Fruit fly (Drosophila melanogaster) S2 (cell line): ENCODE data around the gene Dlg5.

Experiments used
- CG8478 ChIP-seq: fragments of >200 bp; optimal IDR thresholded peaks from 2 replicates; lab custom pipeline; 2018
- CTCF ChIP-seq, 2 experiments: fragments of >200 bp; optimal IDR thresholded peaks; 2 replicates each; lab custom pipeline; 2018

Dlg5 gene

DNA sequence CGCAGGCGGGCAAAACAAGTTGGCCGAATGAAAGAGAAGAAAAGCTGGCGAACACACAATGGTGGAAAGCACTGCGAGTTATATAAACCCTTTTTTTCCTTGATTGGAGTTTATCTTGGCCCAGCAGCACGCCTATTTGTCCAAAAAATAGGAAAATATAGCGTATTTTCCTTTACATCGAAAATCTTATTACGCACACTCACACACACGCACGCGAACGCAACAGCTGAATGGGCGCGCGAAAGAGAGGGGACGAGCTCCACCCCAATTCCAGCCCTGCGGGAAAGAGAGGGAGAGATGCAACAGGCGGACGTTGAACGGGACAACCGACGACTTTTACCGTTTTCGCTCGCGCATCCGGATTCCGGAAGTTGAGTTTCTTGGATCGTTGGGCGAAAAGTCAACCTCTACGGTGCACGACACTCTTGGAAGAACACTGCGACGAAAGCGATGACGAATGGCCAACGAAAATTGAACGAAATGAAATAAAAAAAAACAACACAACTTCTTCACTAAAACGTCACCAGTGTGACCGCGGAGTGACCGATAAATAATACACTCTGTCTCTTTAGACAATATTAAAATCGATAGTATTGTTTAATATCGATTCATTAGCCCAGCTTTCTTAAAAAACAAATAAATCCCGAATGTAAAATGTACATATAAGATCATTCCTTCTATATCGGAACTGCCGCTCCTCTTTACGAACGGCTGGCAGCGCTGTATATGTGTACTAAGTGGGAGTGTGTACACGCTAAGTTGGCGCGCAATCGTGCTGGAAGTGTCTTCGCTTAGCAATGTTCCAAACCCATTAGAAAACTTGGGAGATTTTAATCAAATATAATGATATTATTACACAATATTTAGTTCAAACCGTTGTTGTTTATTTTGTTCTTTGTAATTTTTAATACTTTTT is at the start of gene Dlg5, which contains the start of gene CG4970:
TSS of gene Dlg5 (minus strand) at position 556 of the 916 bp plus-strand sequence.
TSS of gene CG4970 (plus strand) at position 866 of the 916 bp plus-strand sequence.
- peak; percentile 77 to 84 for TF ChIP-seq CTCF (optimal IDR thresholded peaks at IDR 0.05; lab: Kevin White, UChicago)
- no peak for TF ChIP-seq CG8478 (lab: Kevin White, UChicago)

dm6 chr2L:11553825-11554224 is 36.9 kb upstream of the Dlg5 start:
- TF ChIP-seq CTCF (optimal IDR thresholded peaks at IDR 0.05; lab: Kevin White, UChicago) = no peak
- TF ChIP-seq CG8478 (lab: Kevin White, UChicago) = no peak

dm6 chr2L:11535845-11536244 is 19.0 kb upstream of the Dlg5 start, which contains the start of gene CG43438:
CG43438 (plus strand) TSS chr2L:11536145.
- TF ChIP-seq CTCF (optimal IDR thresholded peaks at IDR 0.05; lab: Kevin White, UChicago) (no peak), CG8478 (lab: Kevin White, UChicago) (no peak)

DNA sequence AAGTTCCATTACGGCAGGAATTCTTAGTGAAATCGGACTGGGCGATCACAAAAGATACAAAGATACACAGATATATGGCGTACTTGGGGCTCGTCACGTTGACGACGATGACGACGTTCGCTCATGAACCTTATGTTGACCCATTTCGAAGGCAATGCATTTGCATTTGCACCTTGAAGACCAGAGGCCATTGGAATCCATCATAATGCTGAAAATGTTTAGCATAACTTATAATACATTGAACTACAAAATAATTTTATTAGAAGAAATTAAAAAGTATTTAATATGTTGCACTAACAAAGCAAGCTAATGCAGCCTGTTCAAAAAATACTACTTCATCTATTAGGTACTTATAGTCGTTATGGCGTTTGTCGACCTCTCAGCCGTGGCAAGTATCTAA is 14.6 kb upstream of the Dlg5 start, which contains the start of gene CG34162:
TSS of gene CG34162 (plus strand) at position 301 of the 400 bp plus-strand sequence.
- no peak for TF ChIP-seq CG8478 (lab: Kevin White, UChicago)

dm6 chr2L:11530952-11531351 is 14.1 kb upstream of the Dlg5 start, which contains the start of gene CG31706:
CG31706 (minus strand) TSS chr2L:11531052.
- TF ChIP-seq CG8478 (lab: Kevin White, UChicago) = no peak
- no peak for TF ChIP-seq CTCF (optimal IDR thresholded peaks at IDR 0.05; lab: Kevin White, UChicago)

DNA sequence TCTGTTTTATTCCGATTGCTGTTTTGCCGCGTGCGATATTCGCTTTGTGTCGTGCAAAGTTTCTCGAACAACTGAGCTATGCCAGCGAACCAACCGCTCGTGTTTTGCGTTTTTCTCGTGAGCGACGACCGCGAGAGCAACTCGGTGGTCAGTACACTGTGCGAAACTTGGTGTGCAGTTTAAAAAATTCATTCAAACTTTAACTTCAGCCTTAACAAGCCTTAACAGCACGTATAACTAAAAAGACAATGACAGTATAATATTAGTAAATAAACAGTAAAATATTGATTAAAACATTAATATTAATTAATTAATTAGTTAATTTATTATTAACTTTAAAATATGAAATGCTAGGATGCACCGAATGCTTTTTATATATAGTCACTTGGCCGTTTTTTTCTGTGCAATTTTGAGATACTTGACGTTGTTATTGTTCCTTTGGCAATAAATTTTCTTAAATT is 11.3 kb upstream of the Dlg5 start, which contains the start of gene CG31705:
TSS of gene CG31705 (minus strand) at position 77 of the 461 bp plus-strand sequence.
- TF ChIP-seq CG8478 (lab: Kevin White, UChicago) (no peak), CTCF (optimal IDR thresholded peaks at IDR 0.05; lab: Kevin White, UChicago) (no peak)

DNA sequence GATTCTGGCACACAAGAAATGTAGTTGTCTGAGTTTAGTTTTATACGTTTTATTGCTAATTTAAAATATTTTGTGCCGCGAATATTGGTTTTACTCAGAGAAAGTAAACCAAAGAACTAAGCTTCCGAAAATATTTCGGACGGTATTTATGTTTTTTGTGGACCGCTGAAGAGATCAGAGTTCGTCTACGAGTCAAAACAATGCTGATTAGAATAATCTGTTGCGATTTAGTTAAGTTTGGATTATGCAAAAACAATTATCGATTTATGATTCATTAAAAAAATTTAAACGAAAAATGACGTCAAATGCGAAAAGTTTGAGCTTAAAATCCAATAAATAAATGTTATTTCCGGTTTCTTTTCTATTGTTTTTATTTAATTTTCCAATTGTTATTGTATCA is 5.8 kb upstream of the Dlg5 start, which contains the start of gene CG43153:
TSS of gene CG43153 (minus strand) at position 101 of the 400 bp plus-strand sequence.
- no peak for TF ChIP-seq CTCF (optimal IDR thresholded peaks at IDR 0.05; lab: Kevin White, UChicago)
- TF ChIP-seq CG8478 (lab: Kevin White, UChicago) = no peak

dm6 chr2L:11521185-11521584 is 4.3 kb upstream of the Dlg5 start, which contains the start of gene CG14930:
CG14930 (minus strand) TSS chr2L:11521285.
- no peak for TF ChIP-seq CTCF (optimal IDR thresholded peaks at IDR 0.05; lab: Kevin White, UChicago)
- TF ChIP-seq CG8478 (lab: Kevin White, UChicago) = no peak

- no peak for TF ChIP-seq CTCF (optimal IDR thresholded peaks at IDR 0.05; lab: Kevin White, UChicago)
- TF ChIP-seq CG8478 (lab: Kevin White, UChicago) = no peak
Measured at dm6 chr2L:11519532-11519931, 2.7 kb upstream of the Dlg5 start, which contains the start of gene CG14929. CG14929 (plus strand) TSS chr2L:11519832.

dm6 chr2L:11504896-11505569 is 11.8 kb downstream of the Dlg5 start:
- TF ChIP-seq CG8478 (lab: Kevin White, UChicago) = no peak

dm6 chr2L:11502698-11503097 is 14.2 kb downstream of the Dlg5 start:
- no peak for TF ChIP-seq CG8478 (lab: Kevin White, UChicago)
- no peak for TF ChIP-seq CTCF (optimal IDR thresholded peaks at IDR 0.05; lab: Kevin White, UChicago)

- TF ChIP-seq CG8478 (lab: Kevin White, UChicago) (no peak), CTCF (optimal IDR thresholded peaks at IDR 0.05; lab: Kevin White, UChicago) (no peak)
Measured at dm6 chr2L:11501427-11501968, 15.4 kb downstream of the Dlg5 start, which contains the start of gene spz4. spz4 (plus strand) TSS chr2L:11501715.

DNA sequence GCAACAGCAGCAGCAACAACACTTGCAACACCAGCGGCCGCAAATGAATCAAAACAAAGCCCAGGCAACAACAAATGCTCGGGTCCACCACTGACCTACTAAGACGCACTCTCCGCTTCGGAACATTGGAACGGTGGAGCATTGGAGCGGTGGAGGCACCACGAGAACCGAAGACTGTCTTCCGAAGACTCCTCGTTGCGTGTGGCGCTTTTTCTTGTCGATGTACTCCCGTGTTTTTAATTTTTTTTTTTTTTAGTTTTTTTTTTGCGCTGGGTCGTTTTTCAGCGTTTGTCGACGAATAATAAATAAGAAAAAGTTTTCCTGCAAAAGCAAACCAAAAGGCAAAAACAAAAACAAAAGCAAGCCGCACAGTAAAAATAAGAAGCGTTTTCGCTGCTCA is 16.2 kb downstream of the Dlg5 start:
- TF ChIP-seq CG8478 (lab: Kevin White, UChicago) (no peak), CTCF (optimal IDR thresholded peaks at IDR 0.05; lab: Kevin White, UChicago) (no peak)

DNA sequence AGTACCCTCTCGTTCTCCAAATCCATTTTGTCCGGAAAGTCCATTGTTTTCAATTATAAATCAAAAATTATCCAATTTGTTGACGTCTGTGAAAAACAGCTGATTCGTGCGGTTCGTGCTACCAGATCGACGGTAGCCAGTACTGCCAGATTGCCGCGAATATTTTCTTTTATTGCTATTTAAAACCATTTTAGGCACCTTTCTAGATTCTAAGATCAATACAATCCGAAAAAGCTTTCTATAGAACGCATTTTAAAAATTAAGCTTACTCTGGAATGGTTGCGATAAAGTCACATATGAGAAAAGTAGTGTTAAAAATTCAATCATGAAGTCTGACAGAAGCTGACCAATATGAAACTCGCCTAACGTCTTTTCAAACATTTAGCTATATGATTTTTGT is 18.0 kb downstream of the Dlg5 start, which contains the start of gene Cog8:
TSS of gene Cog8 (minus strand) at position 110 of the 400 bp plus-strand sequence.
- no peak for TF ChIP-seq CG8478 (lab: Kevin White, UChicago)
- TF ChIP-seq CTCF (optimal IDR thresholded peaks at IDR 0.05; lab: Kevin White, UChicago) = peak in 1 of 2 experiments; percentile 5
